Worm (Caenorhabditis elegans) whole organism, early embryonic: Measurements from ENCODE around the gene nhr-97.

ENCODE experiments used
- F13C5.2 ChIP-seq: sonication (generic microtip); optimal IDR thresholded peaks from 2 replicates; lab custom pipeline; 2017; ENCODE audit warnings: mild to moderate bottlenecking, missing genetic modification characterization, inconsistent platforms, missing compliant biosample characterization
- aly-1 ChIP-seq: sonication (generic microtip); optimal IDR thresholded peaks from 2 replicates; lab custom pipeline; 2016; ENCODE audit warnings: missing genetic modification characterization, missing compliant biosample characterization
- ama-1 ChIP-seq: fragments of 150-350 bp; optimal IDR thresholded peaks from 2 replicates; lab custom pipeline; 2014
- flt-1 ChIP-seq: fragments of 200-800 bp; sonication (Bioruptor generic); IDR thresholded peaks from 2 replicates; pipeline ENCODE4 v1.3.6; 2022; ENCODE audit warnings: missing genetic modification characterization, missing compliant biosample characterization
- hmbx-1 ChIP-seq: sonication (generic microtip); optimal IDR thresholded peaks from 2 replicates; lab custom pipeline; 2016; ENCODE audit warnings: mild to moderate bottlenecking, missing genetic modification characterization, missing compliant biosample characterization
- hmg-4 ChIP-seq: fragments of 200-800 bp; sonication (Bioruptor generic); optimal IDR thresholded peaks from 2 replicates; lab custom pipeline; 2018; ENCODE audit warnings: mild to moderate bottlenecking, missing genetic modification characterization, missing compliant biosample characterization
- hnd-1 ChIP-seq: sonication (generic microtip); optimal IDR thresholded peaks from 2 replicates; lab custom pipeline; 2016; ENCODE audit warnings: missing genetic modification characterization, missing compliant biosample characterization
- scrt-1 ChIP-seq: fragments of 200-800 bp; sonication (Bioruptor generic); IDR thresholded peaks from 2 replicates; pipeline ENCODE4 v1.3.6; 2022; ENCODE audit warnings: missing genetic modification characterization, missing compliant biosample characterization
- tbx-11 ChIP-seq: fragments of 200-800 bp; sonication (Bioruptor generic); IDR thresholded peaks from 2 replicates; pipeline ENCODE4 v1.3.6; 2022; ENCODE audit warnings: missing genetic modification characterization, missing compliant biosample characterization
- tbx-37 ChIP-seq: fragments of 200-800 bp; sonication (Bioruptor generic); conservative IDR thresholded peaks from 2 replicates; pipeline ENCODE4 v1.3.6; 2022; ENCODE audit warnings: missing genetic modification reagents, missing genetic modification characterization, missing compliant biosample characterization

DNA sequence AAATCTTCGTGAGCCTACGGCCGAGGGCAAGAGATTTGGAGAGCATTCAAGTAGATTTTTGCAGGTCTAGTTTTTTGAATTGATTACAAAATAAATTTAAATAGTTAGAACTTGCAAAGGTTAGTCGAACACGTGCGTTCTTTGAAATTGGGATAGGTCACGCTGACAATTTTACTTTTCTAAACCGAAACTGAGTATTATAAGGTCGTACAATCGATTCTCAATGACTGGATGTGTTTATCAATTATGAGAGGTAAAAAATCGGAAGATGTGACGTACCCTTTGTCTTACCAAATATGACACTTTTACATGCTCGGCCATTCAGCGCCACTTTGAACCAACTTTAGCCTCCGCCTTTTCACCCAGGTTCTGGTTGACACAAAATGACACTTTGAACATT lies 10.7 kb upstream of the nhr-97 start, which contains the start of gene C28D4.5:
- TF ChIP-seq hmbx-1 (tag; lab: Kevin White, UChicago): no peak
- no peak for TF ChIP-seq aly-1
- no peak for TF ChIP-seq F13C5.2 (tag; lab: Kevin White, UChicago)
- TF ChIP-seq hnd-1: no peak
- TF ChIP-seq ama-1: no peak
- TF ChIP-seq flt-1 (GFP tag; lab: Robert Waterston, UW): no peak
- no peak for TF ChIP-seq tbx-37 (GFP tag; lab: Robert Waterston, UW)
- no peak for TF ChIP-seq tbx-11
- no peak for TF ChIP-seq scrt-1 (GFP tag; lab: Robert Waterston, UW)
- TF ChIP-seq hmg-4 (GFP tag; lab: Kevin White, UChicago): no peak
